Worm (Caenorhabditis elegans): ENCODE results near the gene srg-34.

The srg-34 gene

DNA sequence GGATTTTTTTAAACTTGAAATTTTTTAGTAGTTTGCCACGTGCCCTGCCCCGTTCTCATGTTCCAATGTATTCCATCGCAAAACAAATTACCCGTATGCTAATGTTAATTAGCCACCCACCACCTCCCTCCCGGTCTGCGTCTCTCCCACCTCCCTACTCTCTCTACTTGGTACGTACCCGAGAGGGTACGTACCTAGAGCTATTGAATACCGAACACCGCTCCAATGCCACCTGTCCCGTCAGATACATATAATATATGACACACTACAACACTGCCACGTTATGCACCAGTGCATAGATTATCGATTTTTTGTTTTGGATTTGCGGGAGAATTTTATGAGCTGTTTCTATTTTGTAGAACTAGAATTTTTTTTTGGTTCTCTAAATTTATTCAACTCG is 24.9 kb upstream of the srg-34 start:
- TF ChIP-seq nhr-2 (tag; optimal IDR thresholded peaks at IDR 0.05) (peak; percentile 91), pha-4 (tag; optimal IDR thresholded peaks at IDR 0.05) (no peak), sptf-1 (tag; optimal IDR thresholded peaks at IDR 0.05) (peak; percentile 38), lin-32 (GFP tag; optimal IDR thresholded peaks at IDR 0.05) (peak; percentile 24), mep-1 (tag; optimal IDR thresholded peaks at IDR 0.05) (peak; percentile 37), unc-62 (GFP tag; optimal IDR thresholded peaks at IDR 0.05) (peak; percentile 52), ceh-83 (GFP tag; optimal IDR thresholded peaks at IDR 0.05) (no peak), nhr-12 (tag; optimal IDR thresholded peaks at IDR 0.05) (no peak), ces-1 (GFP tag; optimal IDR thresholded peaks at IDR 0.05) (peak; percentile 78), cnd-1 (tag; optimal IDR thresholded peaks at IDR 0.05) (peak; percentile 29), unc-120 (tag; optimal IDR thresholded peaks at IDR 0.05; ENCODE audit: poor library complexity, severe bottlenecking) (peak; percentile 2), ceh-39 (tag; optimal IDR thresholded peaks at IDR 0.05) (peak; percentile 64), hlh-1 (tag; optimal IDR thresholded peaks at IDR 0.05) (peak; percentile 61), ham-2 (GFP tag; optimal IDR thresholded peaks at IDR 0.05) (peak; percentile 87), flh-1 (GFP tag; optimal IDR thresholded peaks at IDR 0.05) (no peak), ztf-11 (tag; optimal IDR thresholded peaks at IDR 0.05) (no peak), drap-1 (GFP tag; optimal IDR thresholded peaks at IDR 0.05) (peak; percentile 53), snpc-4 (tag; optimal IDR thresholded peaks at IDR 0.05) (no peak), ceh-43 (GFP tag; optimal IDR thresholded peaks at IDR 0.05) (peak; percentile 53), bed-3 (GFP tag; optimal IDR thresholded peaks at IDR 0.05) (no peak), mls-2 (tag; optimal IDR thresholded peaks at IDR 0.05) (peak; percentile 64)

DNA sequence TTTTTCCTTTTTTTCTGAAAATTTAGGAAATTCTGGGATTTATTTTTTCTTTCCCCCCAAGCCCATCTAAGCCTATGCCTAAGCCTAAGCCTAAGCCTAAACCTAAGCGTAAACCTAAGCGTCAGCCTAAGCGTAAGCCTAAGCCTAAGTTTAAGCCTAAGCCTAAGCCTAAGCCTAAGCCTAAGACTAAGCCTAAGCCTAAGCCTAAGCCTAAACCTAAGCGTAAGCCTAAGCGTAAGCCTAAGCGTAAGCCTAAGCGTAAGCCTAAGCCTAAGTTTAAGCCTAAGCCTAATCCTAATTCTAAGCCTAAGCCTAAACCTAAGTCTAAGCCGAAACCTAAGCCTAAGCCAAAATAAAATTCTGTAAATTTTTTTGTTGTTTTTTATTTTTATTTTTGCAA is 23.2 kb upstream of the srg-34 start:
- no peak for TF ChIP-seq ham-2 (GFP tag; optimal IDR thresholded peaks at IDR 0.05)
- no peak for TF ChIP-seq bed-3 (GFP tag; optimal IDR thresholded peaks at IDR 0.05)
- TF ChIP-seq elt-3 (tag; optimal IDR thresholded peaks at IDR 0.05) = no peak
- TF ChIP-seq unc-120 (tag; optimal IDR thresholded peaks at IDR 0.05; ENCODE audit: poor library complexity, severe bottlenecking) = no peak
- no peak for TF ChIP-seq lin-13 (tag; optimal IDR thresholded peaks at IDR 0.05)
- TF ChIP-seq pha-4 (tag; optimal IDR thresholded peaks at IDR 0.05) = no peak
- no peak for TF ChIP-seq mab-5 (tag; optimal IDR thresholded peaks at IDR 0.05)
- no peak for TF ChIP-seq ceh-43 (GFP tag; optimal IDR thresholded peaks at IDR 0.05)
- TF ChIP-seq unc-39 (tag; optimal IDR thresholded peaks at IDR 0.05) = no peak
- no peak for TF ChIP-seq nhr-2 (tag; optimal IDR thresholded peaks at IDR 0.05)
- TF ChIP-seq zip-8 (tag; optimal IDR thresholded peaks at IDR 0.05) = no peak
- no peak for TF ChIP-seq elt-1 (tag; optimal IDR thresholded peaks at IDR 0.05; ENCODE audit: borderline replicate concordance, insufficient read depth)
- no peak for TF ChIP-seq snpc-4 (tag; optimal IDR thresholded peaks at IDR 0.05)
- TF ChIP-seq lsy-2 (tag; optimal IDR thresholded peaks at IDR 0.05) = no peak
- TF ChIP-seq tbx-8 (GFP tag; optimal IDR thresholded peaks at IDR 0.05) = no peak
- TF ChIP-seq hlh-1 (tag; optimal IDR thresholded peaks at IDR 0.05) = no peak
- TF ChIP-seq sptf-1 (tag; optimal IDR thresholded peaks at IDR 0.05) = no peak
- TF ChIP-seq nhr-12 (tag; optimal IDR thresholded peaks at IDR 0.05) = no peak

DNA sequence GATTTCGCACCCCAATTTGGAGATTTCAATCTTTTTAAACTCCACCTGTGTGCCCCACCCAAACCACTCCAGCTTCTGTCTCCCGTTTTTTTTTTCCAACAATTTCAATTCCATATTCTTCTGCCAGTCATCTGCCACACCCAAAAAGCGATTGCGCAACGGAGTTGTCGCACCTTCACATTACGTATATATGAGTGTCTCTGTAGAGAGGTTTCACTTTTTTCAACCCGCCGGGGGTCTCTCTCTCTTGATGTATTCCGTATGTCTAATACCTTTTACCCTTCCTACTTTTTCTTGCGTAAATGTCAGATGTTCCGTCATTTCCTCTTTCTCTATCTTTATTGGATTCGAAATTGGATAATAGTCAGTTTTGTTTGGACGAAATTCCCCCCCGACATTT is 22.3 kb upstream of the srg-34 start:
- peak; percentile 73 for TF ChIP-seq zip-8 (tag; optimal IDR thresholded peaks at IDR 0.05)
- no peak for TF ChIP-seq drap-1 (GFP tag; optimal IDR thresholded peaks at IDR 0.05)
- no peak for TF ChIP-seq lin-32 (GFP tag; optimal IDR thresholded peaks at IDR 0.05)
- TF ChIP-seq mep-1 (tag; optimal IDR thresholded peaks at IDR 0.05) = no peak
- no peak for TF ChIP-seq tbx-8 (GFP tag; optimal IDR thresholded peaks at IDR 0.05)
- TF ChIP-seq blmp-1 (tag; optimal IDR thresholded peaks at IDR 0.05) = no peak
- no peak for TF ChIP-seq lsy-2 (tag; optimal IDR thresholded peaks at IDR 0.05)

DNA sequence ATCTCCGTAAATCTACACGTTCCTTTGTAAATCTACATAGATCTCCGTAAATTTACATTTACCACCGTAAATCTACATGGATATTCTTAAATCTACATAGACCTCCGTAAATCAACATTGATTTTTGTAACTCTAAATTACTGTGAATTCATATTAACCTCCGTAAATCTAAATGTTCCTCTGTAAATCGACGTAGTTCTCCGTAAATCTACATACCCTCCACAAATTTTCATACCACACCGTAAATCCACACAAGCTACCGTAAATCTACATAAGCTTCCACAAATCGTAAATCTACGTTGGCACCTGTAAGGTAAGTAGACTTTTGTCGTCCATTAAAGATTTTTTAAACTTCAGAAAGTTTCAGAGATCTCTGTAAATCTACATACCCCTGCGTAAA is 20.4 kb upstream of the srg-34 start:
- TF ChIP-seq nhr-12 (tag; optimal IDR thresholded peaks at IDR 0.05) (no peak), unc-120 (tag; optimal IDR thresholded peaks at IDR 0.05; ENCODE audit: poor library complexity, severe bottlenecking) (no peak), lsy-2 (tag; optimal IDR thresholded peaks at IDR 0.05) (no peak), unc-39 (tag; optimal IDR thresholded peaks at IDR 0.05) (no peak)

DNA sequence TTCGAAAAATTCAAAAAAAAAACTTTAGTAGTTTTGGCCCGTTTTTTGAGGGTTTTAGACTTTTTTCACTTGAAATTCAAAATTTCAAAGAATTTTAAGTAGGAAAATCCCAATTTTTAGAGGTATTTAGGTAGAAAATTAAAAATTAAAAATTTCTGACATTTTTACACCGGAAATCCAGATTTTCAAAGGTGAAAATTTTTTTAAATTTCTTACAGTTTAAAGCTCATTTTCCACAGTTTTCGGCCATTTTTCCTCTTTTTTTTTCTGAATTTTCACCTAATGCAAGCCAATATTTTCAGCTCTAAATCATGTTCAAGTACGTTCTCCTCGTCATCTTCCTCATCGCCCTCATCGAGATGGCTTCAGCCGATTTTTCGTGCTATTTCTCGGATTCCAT is 17.7 kb upstream of the srg-34 start, which contains the start of gene txt-14:
Gene txt-14, plus strand, starts transcription at position 301 of the 400 bp plus-strand sequence.
- TF ChIP-seq unc-62 (GFP tag; optimal IDR thresholded peaks at IDR 0.05) (no peak), elt-3 (tag; optimal IDR thresholded peaks at IDR 0.05) (no peak), ham-2 (GFP tag; optimal IDR thresholded peaks at IDR 0.05) (no peak), lsy-2 (tag; optimal IDR thresholded peaks at IDR 0.05) (no peak), lin-13 (tag; optimal IDR thresholded peaks at IDR 0.05) (no peak), ceh-43 (GFP tag; optimal IDR thresholded peaks at IDR 0.05) (no peak), bed-3 (GFP tag; optimal IDR thresholded peaks at IDR 0.05) (no peak)

Measured in whole organism, mixed stage, embryonic.